Fruit fly (Drosophila melanogaster) whole organism, embryonic: ENCODE measurements around the gene mino.

ENCODE experiments used
- Abd-B ChIP-seq: fragments of 200-800 bp; sonication (Bioruptor generic); optimal IDR thresholded peaks from 2 replicates; lab custom pipeline; 2018; ENCODE audit warnings: missing biosample characterization, mild to moderate bottlenecking, missing genetic modification characterization, moderate library complexity
- CG10431 ChIP-seq: fragments of 200-800 bp; sonication (Bioruptor generic); optimal IDR thresholded peaks from 3 replicates; lab custom pipeline; 2018; ENCODE audit warnings: missing biosample characterization, mild to moderate bottlenecking, missing genetic modification characterization
- CG11085 ChIP-seq: fragments of 200-800 bp; sonication (Bioruptor generic); IDR thresholded peaks from 2 replicates; pipeline ENCODE4 v1.3.6; 2022; ENCODE audit warnings: missing biosample characterization, missing genetic modification characterization
- CG11247 ChIP-seq: fragments of 200-800 bp; sonication (Bioruptor generic); IDR thresholded peaks from 2 replicates; pipeline ENCODE4 v1.3.6; 2022; ENCODE audit warnings: missing biosample characterization, missing genetic modification characterization
- CG12104 ChIP-seq: fragments of 200-800 bp; sonication (Bioruptor generic); optimal IDR thresholded peaks from 3 replicates; lab custom pipeline; 2016; ENCODE audit warnings: missing biosample characterization, missing genetic modification characterization
- CG13775 ChIP-seq: fragments of 200-800 bp; sonication (Bioruptor generic); optimal IDR thresholded peaks from 3 replicates; lab custom pipeline; 2017; ENCODE audit warnings: missing biosample characterization, mild to moderate bottlenecking, missing genetic modification characterization
- CG14050 ChIP-seq: fragments of 200-800 bp; sonication (Bioruptor generic); IDR thresholded peaks from 3 replicates; pipeline ENCODE4 v1.3.6; 2022; ENCODE audit warnings: missing biosample characterization, missing genetic modification characterization
- CG14667 ChIP-seq: fragments of 200-800 bp; sonication (Bioruptor generic); IDR thresholded peaks from 2 replicates; pipeline ENCODE4 v1.3.6; 2022; ENCODE audit warnings: missing biosample characterization, missing genetic modification characterization
- CG15073 ChIP-seq: fragments of 200-800 bp; sonication (Bioruptor generic); optimal IDR thresholded peaks from 2 replicates; lab custom pipeline; 2016; ENCODE audit warnings: missing biosample characterization, missing genetic modification characterization
- CG15269 ChIP-seq: fragments of 200-800 bp; sonication (Bioruptor generic); optimal IDR thresholded peaks from 2 replicates; lab custom pipeline; 2018; ENCODE audit warnings: missing biosample characterization, mild to moderate bottlenecking, missing genetic modification characterization, moderate library complexity
- CG1602 ChIP-seq: fragments of 200-800 bp; sonication (Bioruptor generic); optimal IDR thresholded peaks from 3 replicates; lab custom pipeline; 2016; ENCODE audit warnings: missing biosample characterization, missing genetic modification characterization
- CG17328 ChIP-seq: fragments of 200-800 bp; sonication (Bioruptor generic); IDR thresholded peaks from 2 replicates; pipeline ENCODE4 v1.3.6; 2022; ENCODE audit warnings: missing biosample characterization, missing genetic modification characterization
- CG18476 ChIP-seq: fragments of 200-800 bp; sonication (Bioruptor generic); optimal IDR thresholded peaks from 2 replicates; lab custom pipeline; 2016; ENCODE audit warnings: missing biosample characterization, mild to moderate bottlenecking, missing genetic modification characterization
- CG30403 ChIP-seq: fragments of 200-800 bp; sonication (Bioruptor generic); optimal IDR thresholded peaks from 3 replicates; lab custom pipeline; 2016; ENCODE audit warnings: missing biosample characterization, missing genetic modification characterization
- CG31441 ChIP-seq: fragments of 200-800 bp; sonication (Bioruptor generic); IDR thresholded peaks from 2 replicates; pipeline ENCODE4 v1.3.6; 2022; ENCODE audit warnings: missing biosample characterization, missing genetic modification characterization
- CG34422 ChIP-seq: fragments of 200-800 bp; sonication (Bioruptor generic); IDR thresholded peaks from 3 replicates; pipeline ENCODE4 v1.3.6; 2022; ENCODE audit warnings: missing biosample characterization, missing genetic modification characterization
- CG4854 ChIP-seq: fragments of 200-800 bp; sonication (Bioruptor generic); optimal IDR thresholded peaks from 2 replicates; lab custom pipeline; 2016; ENCODE audit warnings: missing biosample characterization, missing genetic modification characterization, inconsistent platforms
- CG6791 ChIP-seq: fragments of 200-800 bp; sonication (Bioruptor generic); IDR thresholded peaks from 3 replicates; pipeline ENCODE4 v1.3.6; 2022; ENCODE audit warnings: missing biosample characterization, missing genetic modification characterization; ENCODE audit not compliant: partially characterized antibody
- CG7987 ChIP-seq: fragments of 200-800 bp; sonication (Bioruptor generic); optimal IDR thresholded peaks from 2 replicates; lab custom pipeline; 2018; ENCODE audit warnings: missing biosample characterization, mild to moderate bottlenecking, missing genetic modification characterization, moderate library complexity
- CG9727 ChIP-seq: fragments of 200-800 bp; sonication (Bioruptor generic); optimal IDR thresholded peaks from 3 replicates; lab custom pipeline; 2017; ENCODE audit warnings: missing biosample characterization, mild to moderate bottlenecking, missing genetic modification characterization
- CoRest ChIP-seq: fragments of 200-800 bp; sonication (Bioruptor generic); optimal IDR thresholded peaks from 3 replicates; lab custom pipeline; 2018; ENCODE audit warnings: missing biosample characterization, mild to moderate bottlenecking, missing genetic modification characterization, moderate library complexity
- Dad ChIP-seq: fragments of 200-800 bp; sonication (Bioruptor generic); optimal IDR thresholded peaks from 3 replicates; lab custom pipeline; 2016; ENCODE audit warnings: missing biosample characterization, missing genetic modification characterization
- Dbx ChIP-seq: fragments of 200-800 bp; sonication (Bioruptor generic); IDR thresholded peaks from 3 replicates; pipeline ENCODE4 v1.3.6; 2022; ENCODE audit warnings: missing biosample characterization, missing genetic modification characterization
- Ets97D ChIP-seq: fragments of 200-800 bp; sonication (Bioruptor generic); optimal IDR thresholded peaks from 3 replicates; lab custom pipeline; 2016; ENCODE audit warnings: missing biosample characterization, missing genetic modification characterization
- Lpt ChIP-seq: fragments of >200 bp; optimal IDR thresholded peaks from 2 replicates; lab custom pipeline; 2018; ENCODE audit warnings: missing biosample characterization, missing genetic modification characterization
- Meics ChIP-seq: fragments of 200-800 bp; sonication (Bioruptor generic); optimal IDR thresholded peaks from 2 replicates; lab custom pipeline; 2017; ENCODE audit warnings: missing biosample characterization, mild to moderate bottlenecking, missing genetic modification characterization
- Oli ChIP-seq: fragments of 200-800 bp; sonication (Bioruptor generic); optimal IDR thresholded peaks from 2 replicates; lab custom pipeline; 2018; ENCODE audit warnings: missing biosample characterization, mild to moderate bottlenecking, missing genetic modification characterization, moderate library complexity
- Ravus ChIP-seq: fragments of 200-800 bp; sonication (Bioruptor generic); IDR thresholded peaks from 2 replicates; pipeline ENCODE4 v1.3.6; 2022; ENCODE audit warnings: missing biosample characterization, missing genetic modification characterization
- Sox102F ChIP-seq: fragments of 200-800 bp; sonication (Bioruptor generic); optimal IDR thresholded peaks from 2 replicates; lab custom pipeline; 2018; ENCODE audit warnings: missing biosample characterization, mild to moderate bottlenecking, missing genetic modification characterization, moderate library complexity
- Sry-β ChIP-seq: fragments of 200-800 bp; sonication (Bioruptor generic); optimal IDR thresholded peaks from 2 replicates; lab custom pipeline; 2018; ENCODE audit warnings: missing biosample characterization, mild to moderate bottlenecking, missing genetic modification characterization, moderate library complexity
- Xbp1 ChIP-seq: fragments of 200-800 bp; sonication (Bioruptor generic); optimal IDR thresholded peaks from 3 replicates; lab custom pipeline; 2016; ENCODE audit warnings: missing biosample characterization, mild to moderate bottlenecking, missing genetic modification characterization
- Xrp1 ChIP-seq: fragments of 200-800 bp; sonication (Bioruptor generic); IDR thresholded peaks from 2 replicates; pipeline ENCODE4 v1.3.6; 2022; ENCODE audit warnings: missing biosample characterization, missing genetic modification characterization
- amos ChIP-seq: fragments of 200-800 bp; sonication (Bioruptor generic); IDR thresholded peaks from 2 replicates; pipeline ENCODE4 v1.3.6; 2022; ENCODE audit warnings: missing biosample characterization, missing genetic modification characterization; ENCODE audit not compliant: partially characterized antibody
- ara ChIP-seq: fragments of 200-800 bp; sonication (Bioruptor generic); IDR thresholded peaks from 2 replicates; pipeline ENCODE4 v1.3.6; 2022; ENCODE audit warnings: missing biosample characterization, missing genetic modification characterization
- bbx ChIP-seq: fragments of 200-800 bp; sonication (Bioruptor generic); IDR thresholded peaks from 2 replicates; pipeline ENCODE4 v1.3.6; 2022; ENCODE audit warnings: missing biosample characterization, missing genetic modification characterization; ENCODE audit not compliant: partially characterized antibody
- bcd ChIP-seq: fragments of 200-800 bp; sonication (Bioruptor generic); optimal IDR thresholded peaks from 2 replicates; lab custom pipeline; 2017; ENCODE audit warnings: missing biosample characterization, mild to moderate bottlenecking, missing genetic modification characterization
- cato ChIP-seq: fragments of 200-800 bp; sonication (Bioruptor generic); optimal IDR thresholded peaks from 2 replicates; lab custom pipeline; 2016; ENCODE audit warnings: missing biosample characterization, missing genetic modification characterization, borderline replicate concordance
- dan ChIP-seq: fragments of 200-800 bp; sonication (Bioruptor generic); IDR thresholded peaks from 2 replicates; pipeline ENCODE4 v1.3.6; 2022; ENCODE audit warnings: missing biosample characterization, missing genetic modification characterization
- dmrt99B ChIP-seq: fragments of 200-800 bp; sonication (Bioruptor generic); optimal IDR thresholded peaks from 2 replicates; lab custom pipeline; 2018; ENCODE audit warnings: missing biosample characterization, mild to moderate bottlenecking, missing genetic modification characterization, moderate library complexity
- dysf ChIP-seq: fragments of 200-800 bp; sonication (Bioruptor generic); IDR thresholded peaks from 3 replicates; pipeline ENCODE4 v1.3.6; 2022; ENCODE audit warnings: missing biosample characterization, missing genetic modification characterization
- gfzf ChIP-seq: fragments of 200-800 bp; sonication (Bioruptor generic); optimal IDR thresholded peaks from 2 replicates; lab custom pipeline; 2016; ENCODE audit warnings: missing biosample characterization, mild to moderate bottlenecking, missing genetic modification characterization, moderate library complexity
- hb ChIP-seq: fragments of 200-800 bp; sonication (Bioruptor generic); IDR thresholded peaks from 3 replicates; pipeline ENCODE4 v1.3.6; 2022; ENCODE audit warnings: missing biosample characterization, missing genetic modification characterization; ENCODE audit not compliant: partially characterized antibody
- luna ChIP-seq: fragments of 200-800 bp; sonication (Bioruptor generic); optimal IDR thresholded peaks from 2 replicates; lab custom pipeline; 2016; ENCODE audit warnings: missing biosample characterization, missing genetic modification characterization
- maf-S ChIP-seq: fragments of 200-800 bp; sonication (Bioruptor generic); optimal IDR thresholded peaks from 2 replicates; lab custom pipeline; 2016; ENCODE audit warnings: missing biosample characterization, missing genetic modification characterization
- ro ChIP-seq: fragments of 200-800 bp; sonication (Bioruptor generic); IDR thresholded peaks from 2 replicates; pipeline ENCODE4 v1.3.6; 2022; ENCODE audit warnings: missing biosample characterization, missing genetic modification characterization
- unpg ChIP-seq: fragments of 200-800 bp; sonication (Bioruptor generic); optimal IDR thresholded peaks from 3 replicates; lab custom pipeline; 2018; ENCODE audit warnings: missing biosample characterization, mild to moderate bottlenecking, missing genetic modification characterization, moderate library complexity
- wor ChIP-seq: fragments of 200-800 bp; sonication (Bioruptor generic); IDR thresholded peaks from 2 replicates; pipeline ENCODE4 v1.3.6; 2022; ENCODE audit warnings: missing biosample characterization, missing genetic modification characterization
- zfh2 ChIP-seq: fragments of 200-800 bp; sonication (Bioruptor generic); optimal IDR thresholded peaks from 2 replicates; lab custom pipeline; 2016; ENCODE audit warnings: missing biosample characterization, missing genetic modification characterization

The mino gene

dm6 chr3R:27937752-27938694 is 13.0 kb downstream of the mino start, which contains the start of the genes NSD and BOD1 (continued):
- TF ChIP-seq Abd-B (GFP tag; lab: Kevin White, UChicago) (peak; percentile 61), Xbp1 (GFP tag; lab: Kevin White, UChicago) (peak; percentile 73), CG10431 (GFP tag; lab: Kevin White, UChicago) (peak; percentile 21), wor (GFP tag; lab: Robert Waterston, UW) (peak; percentile 27; the same call in 1 of the 2 replicates), amos (peak; percentile 98), CG18476 (GFP tag; lab: Kevin White, UChicago) (no peak), CG30403 (peak; percentile 61), gfzf (GFP tag; lab: Kevin White, UChicago) (peak; percentile 13), CG7987 (GFP tag; lab: Kevin White, UChicago) (peak; percentile 20), luna (no peak), Xrp1 (peak; percentile 72), CG15073 (no peak), Ets97D (GFP tag; lab: Kevin White, UChicago) (peak; percentile 35), CG12104 (GFP tag; lab: Kevin White, UChicago) (peak; percentile 37), Sry-β (GFP tag; lab: Kevin White, UChicago) (peak; percentile 90), Sox102F (GFP tag; lab: Kevin White, UChicago) (peak; percentile 40), CG34422 (peak; percentile 77), Oli (tag; lab: Kevin White, UChicago) (peak; percentile 58), CG4854 (GFP tag; lab: Kevin White, UChicago) (no peak), dysf (GFP tag; lab: Robert Waterston, UW) (peak; percentile 71), Lpt (GFP tag; lab: Kevin White, UChicago) (no peak), cato (GFP tag; lab: Kevin White, UChicago) (no peak), dan (GFP tag; lab: Robert Waterston, UW) (no peak), Dbx (peak; percentile 79), CG14667 (GFP tag; lab: Robert Waterston, UW) (peak; percentile 58), CoRest (tag; lab: Kevin White, UChicago) (peak; percentile 61), maf-S (no peak), CG14050 (GFP tag; lab: Robert Waterston, UW) (peak; percentile 43; the same call in 2 of the 3 replicates), CG11085 (GFP tag; lab: Robert Waterston, UW) (peak; percentile 82), zfh2 (GFP tag; lab: Kevin White, UChicago) (peak; percentile 45), CG1602 (GFP tag; lab: Kevin White, UChicago) (peak; percentile 62), Dad (GFP tag; lab: Kevin White, UChicago) (no peak), CG17328 (GFP tag; lab: Robert Waterston, UW) (peak; percentile 50; the same call in 1 of the 2 replicates), bbx (peak; percentile 98), unpg (GFP tag; lab: Kevin White, UChicago) (peak; percentile 46), CG9727 (GFP tag; lab: Kevin White, UChicago) (peak; percentile 55), ro (peak; percentile 34; the same call in 1 of the 2 replicates), CG6791 (GFP tag; lab: Robert Waterston, UW) (peak; percentile 98), dmrt99B (no peak), CG15269 (peak; percentile 51), hb (GFP tag; lab: Robert Waterston, UW) (peak; percentile 96), bcd (peak; percentile 32), CG11247 (GFP tag; lab: Robert Waterston, UW) (peak; percentile 76), CG31441 (GFP tag; lab: Robert Waterston, UW) (no peak; the same call in 1 of the 2 replicates), Meics (GFP tag; lab: Kevin White, UChicago) (peak; percentile 53), Ravus (peak; percentile 15; the same call in 1 of the 2 replicates), ara (GFP tag; lab: Robert Waterston, UW) (peak; percentile 49), CG13775 (peak; percentile 71)
